Fruit fly (Drosophila melanogaster) whole organism, wandering third instar larva: ENCODE data around the gene CG5199.

Source experiments
- Abd-B ChIP-seq: fragments of >200 bp; optimal IDR thresholded peaks from 2 replicates; lab custom pipeline; 2017; ENCODE audit warnings: missing biosample characterization, missing genetic modification characterization
- CG9705 ChIP-seq: fragments of 200-800 bp; sonication (Bioruptor generic); optimal IDR thresholded peaks from 2 replicates; lab custom pipeline; 2018; ENCODE audit warnings: missing biosample characterization, mild to moderate bottlenecking, missing genetic modification characterization
- Dfd ChIP-seq: fragments of >200 bp; optimal IDR thresholded peaks from 2 replicates; lab custom pipeline; 2017; ENCODE audit warnings: missing biosample characterization, missing genetic modification characterization
- Dif ChIP-seq: fragments of 200-275, 200-300 bp; sonication (Bioruptor generic); optimal IDR thresholded peaks from 2 replicates; lab custom pipeline; 2018; ENCODE audit warnings: missing biosample characterization, missing genetic modification characterization; ENCODE audit not compliant: partially characterized antibody
- Hr78 ChIP-seq: fragments of >200 bp; optimal IDR thresholded peaks from 2 replicates; lab custom pipeline; 2017; ENCODE audit warnings: missing biosample characterization, missing genetic modification characterization
- Hr83 ChIP-seq: fragments of 200-300 bp; sonication (Bioruptor generic); optimal IDR thresholded peaks from 2 replicates; lab custom pipeline; 2016; ENCODE audit warnings: missing biosample characterization, mild to moderate bottlenecking, missing genetic modification characterization, moderate library complexity; ENCODE audit not compliant: poor library complexity, severe bottlenecking
- Jra ChIP-seq: sonication (Bioruptor generic); optimal IDR thresholded peaks from 2 replicates; lab custom pipeline; 2016; ENCODE audit warnings: missing biosample characterization, missing genetic modification characterization
- N ChIP-seq: fragments of >200 bp; optimal IDR thresholded peaks from 2 replicates; lab custom pipeline; 2018; ENCODE audit warnings: missing biosample characterization, missing external identifiers, missing genetic modification characterization
- OdsH ChIP-seq: fragments of 200-800 bp; sonication (Bioruptor generic); optimal IDR thresholded peaks from 2 replicates; lab custom pipeline; 2016; ENCODE audit warnings: missing biosample characterization, mild to moderate bottlenecking, missing genetic modification characterization
- Sp1 ChIP-seq: fragments of 200-800 bp; sonication (Bioruptor generic); optimal IDR thresholded peaks from 3 replicates; lab custom pipeline; 2019; ENCODE audit warnings: missing biosample characterization, mild to moderate bottlenecking, missing genetic modification characterization, moderate library complexity
- br ChIP-seq: fragments of 200-800 bp; sonication (Bioruptor generic); optimal IDR thresholded peaks from 2 replicates; lab custom pipeline; 2016; ENCODE audit warnings: missing biosample characterization, missing genetic modification characterization
- pan ChIP-seq: fragments of >200 bp; optimal IDR thresholded peaks from 2 replicates; lab custom pipeline; 2017
- psq ChIP-seq: fragments of 200-800 bp; sonication (Bioruptor generic); optimal IDR thresholded peaks from 3 replicates; lab custom pipeline; 2017; ENCODE audit warnings: missing biosample characterization, mild to moderate bottlenecking, missing genetic modification characterization, moderate library complexity
- usp ChIP-seq: fragments of >200 bp; optimal IDR thresholded peaks from 2 replicates; lab custom pipeline; 2017; ENCODE audit warnings: missing biosample characterization, missing genetic modification characterization

DNA sequence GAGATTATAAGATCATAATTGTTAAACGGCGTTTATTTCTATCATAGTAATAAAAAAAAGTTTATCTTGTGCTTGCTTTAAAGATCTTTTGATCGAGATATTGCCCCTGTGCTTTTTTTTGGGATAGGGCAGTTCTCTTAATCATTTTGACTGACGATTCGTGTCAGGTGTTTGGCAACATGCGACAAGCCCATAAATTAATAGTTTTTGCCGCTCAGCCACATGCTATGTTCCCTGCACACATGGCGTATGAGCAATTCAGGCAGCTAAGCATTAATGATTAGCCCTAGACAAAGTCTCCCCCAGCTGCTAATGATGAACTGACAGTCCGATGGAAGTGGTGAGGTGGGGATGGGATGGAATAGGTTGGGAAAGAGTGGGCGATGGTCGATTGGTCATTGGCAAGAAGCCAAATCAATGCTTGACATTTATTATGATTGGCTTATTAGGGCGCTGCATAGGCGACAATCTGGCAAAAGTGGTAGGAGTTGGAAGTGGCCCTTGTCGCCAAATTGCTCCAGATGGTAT is 11.7 kb downstream of the CG5199 start:
- TF ChIP-seq psq (GFP tag; lab: Kevin White, UChicago) (no peak), Abd-B (no peak), br (GFP tag; lab: Kevin White, UChicago) (no peak), usp (no peak), Jra (no peak), CG9705 (GFP tag; lab: Kevin White, UChicago) (no peak), pan (lab: Kevin White, UChicago) (no peak), Hr78 (no peak), OdsH (GFP tag; lab: Kevin White, UChicago) (no peak), Sp1 (GFP tag; lab: Kevin White, UChicago) (no peak), Dfd (no peak), Hr83 (no peak), N (no peak), Dif (no peak)
